Worm (Caenorhabditis elegans): Measurements from ENCODE around the gene Y51A2B.16.
A peak's percentile ranks its signal among the peaks of the same experiment; 100 is the strongest.

Gene Y51A2B.16

DNA sequence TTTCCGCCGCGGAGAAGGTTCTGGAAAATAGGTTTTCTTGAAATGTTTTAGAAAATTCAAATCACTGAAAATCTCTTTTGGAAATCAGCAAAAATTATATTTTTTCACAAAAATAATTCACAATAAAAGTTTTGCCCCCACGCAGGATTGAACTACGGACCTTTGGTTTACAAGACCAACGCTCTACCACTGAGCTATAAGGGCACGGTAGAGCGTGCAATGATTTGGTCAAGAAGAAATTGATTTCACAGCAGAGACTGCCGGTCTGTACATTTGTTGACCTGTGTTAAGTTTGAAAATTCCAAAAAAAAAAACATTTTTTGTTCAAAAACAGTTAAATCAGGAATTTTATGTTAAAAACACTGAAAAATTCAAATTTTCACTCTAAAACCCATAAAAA, 14.6 kb upstream of the Y51A2B.16 start (continued):
- TF ChIP-seq ccch-3 (GFP tag; optimal IDR thresholded peaks at IDR 0.05): no peak
- no peak for TF ChIP-seq ama-1 (optimal IDR thresholded peaks at IDR 0.05)
- peak in 1 of 2 experiments; percentile 31 for TF ChIP-seq ama-1 (GFP tag; optimal IDR thresholded peaks at IDR 0.05)
- TF ChIP-seq bed-1 (GFP tag; IDR thresholded peaks at IDR 0.05): no peak
- peak; percentile 70 for TF ChIP-seq him-1 (tag; optimal IDR thresholded peaks at IDR 0.05)
- no peak for TF ChIP-seq let-526 (GFP tag; IDR thresholded peaks at IDR 0.05)
- peak; percentile 85 for TF ChIP-seq B0261.1 (tag; optimal IDR thresholded peaks at IDR 0.05)
- TF ChIP-seq madf-10 (tag; optimal IDR thresholded peaks at IDR 0.05): peak; percentile 9
- TF ChIP-seq D2030.7 (GFP tag; IDR thresholded peaks at IDR 0.05): 0 out of 2 replicates have a peak, but pooled peaks have one; percentile 26
- TF ChIP-seq pbrm-1 (GFP tag; IDR thresholded peaks at IDR 0.05): no peak
- TF ChIP-seq ztf-28 (GFP tag; IDR thresholded peaks at IDR 0.05): no peak
- TF ChIP-seq tbp1 (GFP tag; optimal IDR thresholded peaks at IDR 0.05): peak; percentile 92
- TF ChIP-seq somi-1 (GFP tag; optimal IDR thresholded peaks at IDR 0.05): no peak
- TF ChIP-seq F52B5.7 (tag; optimal IDR thresholded peaks at IDR 0.05): no peak
- TF ChIP-seq F57A8.1 (GFP tag; optimal IDR thresholded peaks at IDR 0.05): no peak
- TF ChIP-seq F22D6.2 (tag; optimal IDR thresholded peaks at IDR 0.05): no peak
- no peak for TF ChIP-seq ceh-40 (GFP tag; IDR thresholded peaks at IDR 0.05)
- peak; percentile 25 for TF ChIP-seq T26A5.8 (tag; optimal IDR thresholded peaks at IDR 0.05)
- TF ChIP-seq attf-6 (GFP tag; IDR thresholded peaks at IDR 0.05): no peak
- no peak for TF ChIP-seq ceh-79 (tag; optimal IDR thresholded peaks at IDR 0.05)
- TF ChIP-seq nfya-2 (GFP tag; IDR thresholded peaks at IDR 0.05): no peak
- 0 out of 2 replicates have a peak, but pooled peaks have one; percentile 20 for TF ChIP-seq attf-3 (GFP tag; conservative IDR thresholded peaks at IDR 0.05)
- peak; percentile 77; the same call in 1 of the 2 replicates for TF ChIP-seq Y56A3A.18 (GFP tag; IDR thresholded peaks at IDR 0.05)
- peak; percentile 11 for TF ChIP-seq hlh-12 (tag; optimal IDR thresholded peaks at IDR 0.05)
- peak; percentile 50 for TF ChIP-seq F49E8.2 (tag; optimal IDR thresholded peaks at IDR 0.05; ENCODE audit: insufficient read depth)
- no peak for TF ChIP-seq hlh-26 (GFP tag; conservative IDR thresholded peaks at IDR 0.05)
- TF ChIP-seq chd-7 (tag; optimal IDR thresholded peaks at IDR 0.05): no peak
- TF ChIP-seq ekl-4 (GFP tag; IDR thresholded peaks at IDR 0.05): peak; percentile 35; the same call in 1 of the 2 replicates
- TF ChIP-seq ets-4 (GFP tag; optimal IDR thresholded peaks at IDR 0.05): no peak
- TF ChIP-seq cebp-2 (GFP tag; IDR thresholded peaks at IDR 0.05): no peak
- TF ChIP-seq egl-18 (GFP tag; IDR thresholded peaks at IDR 0.05): no peak
- TF ChIP-seq let-607 (tag; optimal IDR thresholded peaks at IDR 0.05): no peak
- TF ChIP-seq cebp-1 (GFP tag; IDR thresholded peaks at IDR 0.05): no peak
- TF ChIP-seq cebp-1 (tag; optimal IDR thresholded peaks at IDR 0.05): peak; percentile 47
- no peak for TF ChIP-seq nhr-120 (GFP tag; IDR thresholded peaks at IDR 0.05)
- peak; percentile 3 for TF ChIP-seq lsl-1 (GFP tag; optimal IDR thresholded peaks at IDR 0.05)
- no peak for TF ChIP-seq B0035.1 (tag; optimal IDR thresholded peaks at IDR 0.05)
- TF ChIP-seq C06A6.2 (GFP tag; conservative IDR thresholded peaks at IDR 0.05): no peak
- no peak for TF ChIP-seq lag-1 (GFP tag; IDR thresholded peaks at IDR 0.05)
- TF ChIP-seq Y95B8A.8 (GFP tag; IDR thresholded peaks at IDR 0.05): no peak
- TF ChIP-seq ZK185.1 (tag; optimal IDR thresholded peaks at IDR 0.05; ENCODE audit: poor library complexity, severe bottlenecking): no peak
- peak; percentile 66 for TF ChIP-seq ztf-18 (tag; optimal IDR thresholded peaks at IDR 0.05)
- peak; percentile 54; the same call in 1 of the 2 replicates for TF ChIP-seq C17E4.6 (GFP tag; IDR thresholded peaks at IDR 0.05)
- TF ChIP-seq ceh-91 (GFP tag; IDR thresholded peaks at IDR 0.05): no peak
- TF ChIP-seq tbx-9 (tag; optimal IDR thresholded peaks at IDR 0.05; ENCODE audit: borderline replicate concordance): no peak
- TF ChIP-seq F57C9.4 (tag; optimal IDR thresholded peaks at IDR 0.05): no peak
- TF ChIP-seq hrde-1 (tag; optimal IDR thresholded peaks at IDR 0.05; ENCODE audit: borderline replicate concordance): no peak
- no peak for TF ChIP-seq mcd-1 (GFP tag; IDR thresholded peaks at IDR 0.05)
- TF ChIP-seq ceh-58 (GFP tag; IDR thresholded peaks at IDR 0.05): no peak
- no peak for TF ChIP-seq efl-1 (GFP tag; optimal IDR thresholded peaks at IDR 0.05)
